Worm (Caenorhabditis elegans): ENCODE results near the gene hgap-2.

- TF ChIP-seq him-1 (tag; optimal IDR thresholded peaks at IDR 0.05) = no peak
- TF ChIP-seq dao-5 (tag; optimal IDR thresholded peaks at IDR 0.05) = no peak
- no peak for TF ChIP-seq W03F9.2 (tag; optimal IDR thresholded peaks at IDR 0.05)
Observed at ce11 chrII:8627907-8628306, 56.8 kb downstream of the hgap-2 start.
